Fruit fly (Drosophila melanogaster) S2 (cell line): Measurements from ENCODE around the gene CG9777.

ENCODE experiments used
- CG8478 ChIP-seq: fragments of >200 bp; optimal IDR thresholded peaks from 2 replicates; lab custom pipeline; 2018
- CTCF ChIP-seq, 2 experiments: fragments of >200 bp; optimal IDR thresholded peaks; 2 replicates each; lab custom pipeline; 2018

DNA sequence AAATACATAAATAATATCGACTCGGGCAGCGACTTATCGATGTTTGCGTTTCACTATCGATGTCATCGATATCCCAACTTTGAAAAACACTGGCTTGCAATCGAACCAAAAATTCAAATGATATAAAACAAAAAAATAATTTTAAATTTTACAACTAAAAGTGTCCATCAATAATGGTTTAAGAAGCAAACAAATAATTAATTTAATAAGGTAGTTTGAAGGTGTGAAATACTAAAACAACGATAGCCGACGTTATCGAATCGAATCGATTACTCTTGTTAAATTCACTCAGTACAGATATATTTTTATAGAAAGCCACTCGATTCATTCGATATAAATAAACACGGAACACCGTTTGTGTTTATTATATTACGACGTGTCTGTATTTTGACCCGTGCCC lies 38.6 kb downstream of the CG9777 start, which contains the start of the genes SMC3 and Ubc7:
- TF ChIP-seq CTCF (optimal IDR thresholded peaks at IDR 0.05; lab: Kevin White, UChicago) (no peak), CG8478 (no peak)
